Fruit fly (Drosophila melanogaster) whole organism, prepupa: ENCODE measurements around the gene Klp64D.

Experiments used
- CG11294 ChIP-seq: fragments of 200-800 bp; sonication (Bioruptor generic); IDR thresholded peaks from 2 replicates; pipeline ENCODE4 v1.3.6; 2022; ENCODE audit warnings: missing biosample characterization, missing genetic modification characterization
- CG16779 ChIP-seq: fragments of 200-800 bp; sonication (Bioruptor generic); optimal IDR thresholded peaks from 3 replicates; lab custom pipeline; 2017; ENCODE audit warnings: missing biosample characterization, mild to moderate bottlenecking, missing genetic modification characterization
- CG6276 ChIP-seq: fragments of 200-800 bp; sonication (Bioruptor generic); optimal IDR thresholded peaks from 2 replicates; lab custom pipeline; 2017; ENCODE audit warnings: missing biosample characterization, mild to moderate bottlenecking, missing genetic modification characterization
- Ets21C ChIP-seq: fragments of 200-800 bp; sonication (Bioruptor generic); optimal IDR thresholded peaks from 3 replicates; lab custom pipeline; 2016; ENCODE audit warnings: missing biosample characterization, missing genetic modification characterization
- Gug ChIP-seq: fragments of 200-800 bp; sonication (Bioruptor generic); IDR thresholded peaks from 2 replicates; pipeline ENCODE4 v1.3.6; 2022; ENCODE audit warnings: missing biosample characterization, missing genetic modification characterization
- cyc ChIP-seq: fragments of 200-800 bp; sonication (Bioruptor generic); optimal IDR thresholded peaks from 3 replicates; lab custom pipeline; 2016; ENCODE audit warnings: missing biosample characterization, missing genetic modification characterization
- esn ChIP-seq: fragments of 200-800 bp; sonication (Bioruptor generic); optimal IDR thresholded peaks from 2 replicates; lab custom pipeline; 2016; ENCODE audit warnings: missing biosample characterization, mild to moderate bottlenecking, missing genetic modification characterization, moderate library complexity
- ss ChIP-seq, 2 experiments: fragments of 200-800 bp; sonication (Bioruptor generic); optimal IDR thresholded peaks; 2 replicates in 1 of 2; 3 replicates in 1 of 2; lab custom pipeline; 2017 to 2018; ENCODE audit warnings: mild to moderate bottlenecking in 2 of 2, missing biosample characterization in 2 of 2, missing genetic modification characterization in 2 of 2, moderate library complexity in 1 of 2
- svp ChIP-seq: fragments of 200-800 bp; sonication (Bioruptor generic); peaks from one replicate; lab custom pipeline; 2016; ENCODE audit warnings: missing biosample characterization, missing genetic modification characterization
- topi ChIP-seq: fragments of 200-800 bp; sonication (Bioruptor generic); optimal IDR thresholded peaks from 3 replicates; lab custom pipeline; 2016; ENCODE audit warnings: missing biosample characterization, missing genetic modification characterization
- vri ChIP-seq: fragments of 200-800 bp; sonication (Bioruptor generic); optimal IDR thresholded peaks from 3 replicates; lab custom pipeline; 2016; ENCODE audit warnings: missing biosample characterization, mild to moderate bottlenecking, missing genetic modification characterization

The Klp64D gene

dm6 chr3L:5327821-5328220 lies 31.4 kb downstream of the Klp64D start:
- TF ChIP-seq Ets21C (GFP tag; lab: Kevin White, UChicago) (no peak), svp (GFP tag; lab: Kevin White, UChicago) (no peak), vri (no peak), ss (GFP tag; optimal IDR thresholded peaks at IDR 0.05; lab: Kevin White, UChicago) (no peak), topi (GFP tag; lab: Kevin White, UChicago) (no peak), CG11294 (GFP tag; lab: Robert Waterston, UW) (no peak), Gug (GFP tag; lab: Robert Waterston, UW) (no peak), CG16779 (tag; lab: Kevin White, UChicago) (no peak), esn (GFP tag; lab: Kevin White, UChicago) (no peak), cyc (GFP tag; lab: Kevin White, UChicago) (no peak), CG6276 (GFP tag; lab: Kevin White, UChicago) (no peak)
